Worm (Caenorhabditis elegans) whole organism, mixed stage, embryonic: ENCODE results near the gene fipr-13.

Experiments used
- M03D4.4 ChIP-seq: sonication (generic microtip); optimal IDR thresholded peaks from 2 replicates; lab custom pipeline; 2017; ENCODE audit warnings: mild to moderate bottlenecking, missing genetic modification characterization, missing compliant biosample characterization
- bed-3 ChIP-seq: fragments of 200-800 bp; sonication (Bioruptor generic); optimal IDR thresholded peaks from 3 replicates; lab custom pipeline; 2018; ENCODE audit warnings: mild to moderate bottlenecking, missing genetic modification characterization, moderate library complexity, missing compliant biosample characterization
- blmp-1 ChIP-seq: fragments of 150-350 bp; optimal IDR thresholded peaks from 2 replicates; lab custom pipeline; 2014; ENCODE audit warnings: missing biosample characterization, missing genetic modification characterization
- ceh-39 ChIP-seq: fragments of 150-350 bp; optimal IDR thresholded peaks from 2 replicates; lab custom pipeline; 2014; ENCODE audit warnings: missing biosample characterization, missing genetic modification characterization
- ceh-43 ChIP-seq: fragments of 200-800 bp; sonication (Bioruptor generic); optimal IDR thresholded peaks from 2 replicates; lab custom pipeline; 2018; ENCODE audit warnings: mild to moderate bottlenecking, missing genetic modification characterization, moderate library complexity, missing compliant biosample characterization
- ceh-83 ChIP-seq: fragments of 200-800 bp; sonication (Bioruptor generic); optimal IDR thresholded peaks from 2 replicates; lab custom pipeline; 2018; ENCODE audit warnings: mild to moderate bottlenecking, missing genetic modification characterization, missing compliant biosample characterization
- ces-1 ChIP-seq: fragments of 150-350 bp; optimal IDR thresholded peaks from 2 replicates; lab custom pipeline; 2014; ENCODE audit warnings: missing biosample characterization, missing genetic modification reagents, missing genetic modification characterization
- cnd-1 ChIP-seq: fragments of 200-800 bp; sonication (Bioruptor generic); optimal IDR thresholded peaks from 2 replicates; lab custom pipeline; 2018; ENCODE audit warnings: mild to moderate bottlenecking, missing genetic modification characterization, missing compliant biosample characterization
- drap-1 ChIP-seq: fragments of 200-800 bp; sonication (Bioruptor generic); optimal IDR thresholded peaks from 3 replicates; lab custom pipeline; 2018; ENCODE audit warnings: mild to moderate bottlenecking, missing genetic modification characterization, missing compliant biosample characterization
- elt-3 ChIP-seq: fragments of 150-350 bp; optimal IDR thresholded peaks from 2 replicates; lab custom pipeline; 2014; ENCODE audit warnings: missing biosample characterization, missing genetic modification characterization
- flh-1 ChIP-seq: fragments of 200-800 bp; sonication (Bioruptor generic); optimal IDR thresholded peaks from 2 replicates; lab custom pipeline; 2018; ENCODE audit warnings: mild to moderate bottlenecking, missing genetic modification characterization, moderate library complexity, missing compliant biosample characterization
- ham-2 ChIP-seq: fragments of 200-800 bp; sonication (Bioruptor generic); optimal IDR thresholded peaks from 2 replicates; lab custom pipeline; 2018; ENCODE audit warnings: mild to moderate bottlenecking, missing genetic modification characterization, missing compliant biosample characterization
- hlh-1 ChIP-seq: fragments of 150-350 bp; optimal IDR thresholded peaks from 2 replicates; lab custom pipeline; 2014; ENCODE audit warnings: missing biosample characterization, missing genetic modification reagents, missing genetic modification characterization
- lin-13 ChIP-seq: fragments of 150-350 bp; optimal IDR thresholded peaks from 2 replicates; lab custom pipeline; 2014; ENCODE audit warnings: missing biosample characterization, missing genetic modification characterization
- lsy-2 ChIP-seq: fragments of 150-350 bp; optimal IDR thresholded peaks from 2 replicates; lab custom pipeline; 2014; ENCODE audit warnings: missing biosample characterization, missing genetic modification characterization
- mab-5 ChIP-seq: fragments of 150-350 bp; optimal IDR thresholded peaks from 2 replicates; lab custom pipeline; 2014; ENCODE audit warnings: missing biosample characterization, missing genetic modification characterization
- mep-1 ChIP-seq: fragments of 150-350 bp; optimal IDR thresholded peaks from 2 replicates; lab custom pipeline; 2017; ENCODE audit warnings: missing biosample characterization, missing genetic modification reagents, missing genetic modification characterization, inconsistent platforms
- mls-2 ChIP-seq: sonication (generic microtip); optimal IDR thresholded peaks from 2 replicates; lab custom pipeline; 2016; ENCODE audit warnings: mild to moderate bottlenecking, missing genetic modification characterization, moderate library complexity, missing compliant biosample characterization
- nhr-12 ChIP-seq: fragments of 150-350 bp; optimal IDR thresholded peaks from 2 replicates; lab custom pipeline; 2014; ENCODE audit warnings: missing biosample characterization, missing genetic modification characterization
- nhr-2 ChIP-seq: fragments of 150-350 bp; optimal IDR thresholded peaks from 2 replicates; lab custom pipeline; 2014; ENCODE audit warnings: missing biosample characterization, missing genetic modification characterization
- nhr-237 ChIP-seq: fragments of 150-350 bp; optimal IDR thresholded peaks from 2 replicates; lab custom pipeline; 2014; ENCODE audit warnings: missing biosample characterization, missing genetic modification characterization
- nhr-28 ChIP-seq: fragments of 150-350 bp; optimal IDR thresholded peaks from 2 replicates; lab custom pipeline; 2014; ENCODE audit warnings: missing biosample characterization, missing genetic modification characterization
- nhr-76 ChIP-seq: sonication (generic microtip); optimal IDR thresholded peaks from 2 replicates; lab custom pipeline; 2017; ENCODE audit warnings: missing biosample characterization, missing genetic modification characterization
- pha-4 ChIP-seq: fragments of 150-350 bp; optimal IDR thresholded peaks from 2 replicates; lab custom pipeline; 2018; ENCODE audit warnings: missing biosample characterization, missing genetic modification reagents, missing genetic modification characterization
- sem-2 ChIP-seq: fragments of 200-800 bp; sonication (Bioruptor generic); optimal IDR thresholded peaks from 2 replicates; lab custom pipeline; 2018; ENCODE audit warnings: mild to moderate bottlenecking, missing genetic modification characterization, missing compliant biosample characterization
- snpc-4 ChIP-seq: fragments of 150-350 bp; optimal IDR thresholded peaks from 2 replicates; lab custom pipeline; 2014; ENCODE audit warnings: missing biosample characterization, missing genetic modification characterization
- sptf-1 ChIP-seq: sonication (generic microtip); optimal IDR thresholded peaks from 2 replicates; lab custom pipeline; 2017; ENCODE audit warnings: mild to moderate bottlenecking, missing genetic modification characterization, moderate library complexity, missing compliant biosample characterization
- tbx-8 ChIP-seq: fragments of 200-800 bp; sonication (Bioruptor generic); optimal IDR thresholded peaks from 2 replicates; lab custom pipeline; 2018; ENCODE audit warnings: mild to moderate bottlenecking, missing genetic modification characterization, moderate library complexity, missing compliant biosample characterization
- unc-120 ChIP-seq: sonication (generic microtip); optimal IDR thresholded peaks from 2 replicates; lab custom pipeline; 2017; ENCODE audit warnings: missing genetic modification characterization, missing compliant biosample characterization; ENCODE audit not compliant: poor library complexity, severe bottlenecking
- unc-39 ChIP-seq: fragments of 150-350 bp; optimal IDR thresholded peaks from 2 replicates; lab custom pipeline; 2014; ENCODE audit warnings: missing biosample characterization, missing genetic modification characterization
- unc-62 ChIP-seq: fragments of 150-350 bp; optimal IDR thresholded peaks from 2 replicates; lab custom pipeline; 2014; ENCODE audit warnings: missing biosample characterization, missing genetic modification reagents, missing genetic modification characterization
- zip-8 ChIP-seq: fragments of 150-350 bp; optimal IDR thresholded peaks from 2 replicates; lab custom pipeline; 2014; ENCODE audit warnings: missing biosample characterization, missing genetic modification characterization
- ztf-11 ChIP-seq: fragments of 150-350 bp; optimal IDR thresholded peaks from 2 replicates; lab custom pipeline; 2014; ENCODE audit warnings: missing biosample characterization, missing genetic modification characterization

fipr-13 gene

ce11 chrV:10041484-10041883 lies 22.8 kb upstream of the fipr-13 start:
- no peak for TF ChIP-seq ces-1 (GFP tag; lab: Kevin White, UChicago)
- TF ChIP-seq hlh-1 (tag; lab: Kevin White, UChicago): no peak
- TF ChIP-seq sptf-1 (tag; lab: Kevin White, UChicago): peak; percentile 63

ce11 chrV:10042254-10042653 lies 22.1 kb upstream of the fipr-13 start:
- peak; percentile 52 for TF ChIP-seq nhr-237 (tag; lab: Kevin White, UChicago)
- TF ChIP-seq mab-5 (tag; lab: Kevin White, UChicago): no peak
- peak; percentile 3 for TF ChIP-seq ceh-39
- no peak for TF ChIP-seq elt-3
- peak; percentile 0 for TF ChIP-seq nhr-2 (tag; lab: Kevin White, UChicago)
- TF ChIP-seq hlh-1 (tag; lab: Kevin White, UChicago): peak; percentile 28
- no peak for TF ChIP-seq ceh-43
- TF ChIP-seq ham-2 (GFP tag; lab: Kevin White, UChicago): no peak
- TF ChIP-seq sem-2 (GFP tag; lab: Kevin White, UChicago): no peak
- no peak for TF ChIP-seq ceh-83 (GFP tag; lab: Kevin White, UChicago)
- TF ChIP-seq nhr-28: no peak
- no peak for TF ChIP-seq tbx-8 (GFP tag; lab: Kevin White, UChicago)
- TF ChIP-seq lsy-2: peak; percentile 95
- TF ChIP-seq mls-2 (tag; lab: Kevin White, UChicago): no peak
- no peak for TF ChIP-seq drap-1 (GFP tag; lab: Kevin White, UChicago)
- no peak for TF ChIP-seq unc-120 (tag; lab: Kevin White, UChicago)
- TF ChIP-seq nhr-12: no peak
- no peak for TF ChIP-seq sptf-1 (tag; lab: Kevin White, UChicago)
- no peak for TF ChIP-seq blmp-1 (tag; lab: Kevin White, UChicago)
- TF ChIP-seq cnd-1: no peak
- TF ChIP-seq zip-8: no peak
- peak; percentile 77 for TF ChIP-seq pha-4
- TF ChIP-seq flh-1 (GFP tag; lab: Kevin White, UChicago): no peak
- TF ChIP-seq ztf-11 (tag; lab: Kevin White, UChicago): no peak
- peak; percentile 71 for TF ChIP-seq unc-62
- peak; percentile 51 for TF ChIP-seq mep-1 (tag; lab: Kevin White, UChicago)
- TF ChIP-seq nhr-76 (tag; lab: Kevin White, UChicago): no peak
- TF ChIP-seq unc-39 (tag; lab: Kevin White, UChicago): no peak
- TF ChIP-seq ces-1 (GFP tag; lab: Kevin White, UChicago): peak; percentile 77
- TF ChIP-seq lin-13 (tag; lab: Kevin White, UChicago): peak; percentile 45
- TF ChIP-seq, all 35 proteins: peak for 10

ce11 chrV:10043234-10043796 lies 21.0 kb upstream of the fipr-13 start, which contains the start of gene T06E8.8:
Gene T06E8.8, plus strand, starts transcription at chrV:10043746.
- TF ChIP-seq cnd-1 (no peak), blmp-1 (tag; lab: Kevin White, UChicago) (no peak), ceh-39 (no peak), nhr-28 (no peak), unc-39 (tag; lab: Kevin White, UChicago) (no peak), sptf-1 (tag; lab: Kevin White, UChicago) (peak; percentile 3)

- TF ChIP-seq nhr-2 (tag; lab: Kevin White, UChicago): no peak
- TF ChIP-seq ceh-43: no peak
- no peak for TF ChIP-seq cnd-1
These were observed 19.6 kb upstream of the fipr-13 start for ce11 chrV:10044735-10045134.

- TF ChIP-seq nhr-2 (tag; lab: Kevin White, UChicago) (no peak), ces-1 (GFP tag; lab: Kevin White, UChicago) (peak; percentile 10)
These were observed 17.8 kb upstream of the fipr-13 start for ce11 chrV:10046503-10046902.

ce11 chrV:10047189-10047588 lies 17.1 kb upstream of the fipr-13 start:
- TF ChIP-seq unc-120 (tag; lab: Kevin White, UChicago) (no peak), nhr-237 (tag; lab: Kevin White, UChicago) (no peak), ceh-43 (no peak), blmp-1 (tag; lab: Kevin White, UChicago) (no peak), mab-5 (tag; lab: Kevin White, UChicago) (no peak), snpc-4 (tag; lab: Kevin White, UChicago) (no peak), hlh-1 (tag; lab: Kevin White, UChicago) (no peak), zip-8 (no peak), ceh-39 (no peak), nhr-12 (no peak), bed-3 (GFP tag; lab: Kevin White, UChicago) (no peak), tbx-8 (GFP tag; lab: Kevin White, UChicago) (no peak), M03D4.4 (no peak), nhr-76 (tag; lab: Kevin White, UChicago) (no peak), unc-62 (no peak), mls-2 (tag; lab: Kevin White, UChicago) (no peak), ham-2 (GFP tag; lab: Kevin White, UChicago) (no peak), lsy-2 (no peak), pha-4 (no peak)
